Fruit fly (Drosophila melanogaster) whole organism, embryonic: Measurements from ENCODE around the gene GAPcenA.

Experiments used
- Adf1 ChIP-seq: fragments of 200-800 bp; sonication (Bioruptor generic); IDR thresholded peaks from 2 replicates; pipeline ENCODE4 v1.3.6; 2022; ENCODE audit warnings: missing biosample characterization, missing genetic modification characterization
- CG10366 ChIP-seq: fragments of 200-800 bp; sonication (Bioruptor generic); IDR thresholded peaks from 2 replicates; pipeline ENCODE4 v1.3.6; 2022; ENCODE audit warnings: missing biosample characterization, missing genetic modification characterization
- CG10431 ChIP-seq: fragments of 200-800 bp; sonication (Bioruptor generic); optimal IDR thresholded peaks from 3 replicates; lab custom pipeline; 2018; ENCODE audit warnings: missing biosample characterization, mild to moderate bottlenecking, missing genetic modification characterization
- CG10462 ChIP-seq: fragments of 200-800 bp; sonication (Bioruptor generic); optimal IDR thresholded peaks from 2 replicates; lab custom pipeline; 2016; ENCODE audit warnings: missing biosample characterization, missing genetic modification characterization
- CG10979 ChIP-seq: fragments of 200-800 bp; sonication (Bioruptor generic); optimal IDR thresholded peaks from 2 replicates; lab custom pipeline; 2018; ENCODE audit warnings: missing biosample characterization, mild to moderate bottlenecking, missing genetic modification characterization, moderate library complexity
- CG11085 ChIP-seq: fragments of 200-800 bp; sonication (Bioruptor generic); IDR thresholded peaks from 2 replicates; pipeline ENCODE4 v1.3.6; 2022; ENCODE audit warnings: missing biosample characterization, missing genetic modification characterization
- CG11247 ChIP-seq: fragments of 200-800 bp; sonication (Bioruptor generic); IDR thresholded peaks from 2 replicates; pipeline ENCODE4 v1.3.6; 2022; ENCODE audit warnings: missing biosample characterization, missing genetic modification characterization
- CG13296 ChIP-seq: fragments of 200-800 bp; sonication (Bioruptor generic); optimal IDR thresholded peaks from 3 replicates; lab custom pipeline; 2018; ENCODE audit warnings: missing biosample characterization, mild to moderate bottlenecking, missing genetic modification characterization
- CG13894 ChIP-seq: fragments of 200-800 bp; sonication (Bioruptor generic); optimal IDR thresholded peaks from 3 replicates; lab custom pipeline; 2018; ENCODE audit warnings: missing biosample characterization, mild to moderate bottlenecking, missing genetic modification characterization, moderate library complexity
- CG15073 ChIP-seq: fragments of 200-800 bp; sonication (Bioruptor generic); optimal IDR thresholded peaks from 2 replicates; lab custom pipeline; 2016; ENCODE audit warnings: missing biosample characterization, missing genetic modification characterization
- CG1602 ChIP-seq: fragments of 200-800 bp; sonication (Bioruptor generic); optimal IDR thresholded peaks from 3 replicates; lab custom pipeline; 2016; ENCODE audit warnings: missing biosample characterization, missing genetic modification characterization
- CG17359 ChIP-seq: fragments of 200-800 bp; sonication (Bioruptor generic); optimal IDR thresholded peaks from 3 replicates; lab custom pipeline; 2018; ENCODE audit warnings: missing biosample characterization, mild to moderate bottlenecking, missing genetic modification characterization, moderate library complexity
- CG18764 ChIP-seq: fragments of 200-800 bp; sonication (Bioruptor generic); optimal IDR thresholded peaks from 3 replicates; lab custom pipeline; 2016; ENCODE audit warnings: missing biosample characterization, missing genetic modification characterization
- CG2116 ChIP-seq: fragments of 200-800 bp; sonication (Bioruptor generic); optimal IDR thresholded peaks from 3 replicates; lab custom pipeline; 2018; ENCODE audit warnings: missing biosample characterization, mild to moderate bottlenecking, missing genetic modification characterization
- CG2875 ChIP-seq: fragments of 200-800 bp; sonication (Bioruptor generic); optimal IDR thresholded peaks from 2 replicates; lab custom pipeline; 2017; ENCODE audit warnings: missing biosample characterization, mild to moderate bottlenecking, missing genetic modification characterization, missing genetic modification reagents
- CG34224 ChIP-seq: fragments of 200-800 bp; sonication (Bioruptor generic); IDR thresholded peaks from 3 replicates; pipeline ENCODE4 v1.3.6; 2022; ENCODE audit warnings: missing biosample characterization, missing genetic modification characterization; ENCODE audit not compliant: partially characterized antibody
- CG3847 ChIP-seq: fragments of 200-800 bp; sonication (Bioruptor generic); IDR thresholded peaks from 2 replicates; pipeline ENCODE4 v1.3.6; 2022; ENCODE audit warnings: missing biosample characterization, missing genetic modification characterization
- CG4617 ChIP-seq: fragments of 200-800 bp; sonication (Bioruptor generic); optimal IDR thresholded peaks from 3 replicates; lab custom pipeline; 2016; ENCODE audit warnings: missing biosample characterization, missing genetic modification characterization, borderline replicate concordance
- CG5180 ChIP-seq: fragments of 200-800 bp; sonication (Bioruptor generic); optimal IDR thresholded peaks from 3 replicates; lab custom pipeline; 2017; ENCODE audit warnings: missing biosample characterization, missing genetic modification characterization, mild to moderate bottlenecking, moderate library complexity, missing genetic modification reagents
- CG6175 ChIP-seq: fragments of 200-800 bp; sonication (Bioruptor generic); IDR thresholded peaks from 3 replicates; pipeline ENCODE4 v1.3.6; 2022; ENCODE audit warnings: missing biosample characterization, missing genetic modification characterization
- CG6765 ChIP-seq: fragments of 200-800 bp; sonication (Bioruptor generic); optimal IDR thresholded peaks from 3 replicates; lab custom pipeline; 2017; ENCODE audit warnings: missing biosample characterization, mild to moderate bottlenecking, missing genetic modification characterization
- CG6791 ChIP-seq: fragments of 200-800 bp; sonication (Bioruptor generic); IDR thresholded peaks from 3 replicates; pipeline ENCODE4 v1.3.6; 2022; ENCODE audit warnings: missing biosample characterization, missing genetic modification characterization; ENCODE audit not compliant: partially characterized antibody
- CG8290 ChIP-seq, 3 experiments: fragments of 200-800 bp; sonication (Bioruptor generic); optimal IDR thresholded peaks; 2 replicates each; lab custom pipeline; 2016 to 2019; ENCODE audit warnings: missing biosample characterization in 3 of 3, missing genetic modification characterization in 3 of 3, mild to moderate bottlenecking in 2 of 3, moderate library complexity in 1 of 3
- CG9817 ChIP-seq: fragments of 200-800 bp; sonication (Bioruptor generic); optimal IDR thresholded peaks from 2 replicates; lab custom pipeline; 2018; ENCODE audit warnings: missing biosample characterization, mild to moderate bottlenecking, missing genetic modification characterization, moderate library complexity
- CrebB ChIP-seq: fragments of 200-800 bp; sonication (Bioruptor generic); optimal IDR thresholded peaks from 3 replicates; lab custom pipeline; 2018; ENCODE audit warnings: missing biosample characterization, mild to moderate bottlenecking, missing genetic modification characterization
- D19B ChIP-seq: fragments of 200-800 bp; sonication (Bioruptor generic); optimal IDR thresholded peaks from 2 replicates; lab custom pipeline; 2017; ENCODE audit warnings: missing biosample characterization, mild to moderate bottlenecking, missing genetic modification characterization
- Dref ChIP-seq: fragments of 200-800 bp; sonication (Bioruptor generic); IDR thresholded peaks from 2 replicates; pipeline ENCODE4 v1.3.6; 2022; ENCODE audit warnings: missing biosample characterization, missing genetic modification characterization
- HLHmδ ChIP-seq: fragments of 200-800 bp; sonication (Bioruptor generic); optimal IDR thresholded peaks from 2 replicates; lab custom pipeline; 2018; ENCODE audit warnings: missing biosample characterization, mild to moderate bottlenecking, missing genetic modification characterization, moderate library complexity
- MBD-R2 ChIP-seq: fragments of 200-800 bp; sonication (Bioruptor generic); IDR thresholded peaks from 2 replicates; pipeline ENCODE4 v1.3.6; 2022; ENCODE audit warnings: missing biosample characterization, missing genetic modification characterization
- NC2α ChIP-seq: fragments of 200-800 bp; sonication (Bioruptor generic); optimal IDR thresholded peaks from 2 replicates; lab custom pipeline; 2016; ENCODE audit warnings: missing biosample characterization, missing genetic modification characterization
- Trl ChIP-seq, 3 experiments: fragments of >200 bp in 2 of 3; fragments of 200-800 bp in 1 of 3; sonication (Bioruptor generic) in 1 of 3; optimal IDR thresholded peaks; 2 replicates in 1 of 3; 3 replicates in 2 of 3; lab custom pipeline; 2016 to 2017; ENCODE audit warnings: missing biosample characterization in 1 of 3, missing genetic modification characterization in 1 of 3
- ap ChIP-seq: fragments of 200-800 bp; sonication (Bioruptor generic); IDR thresholded peaks from 2 replicates; pipeline ENCODE4 v1.3.6; 2022; ENCODE audit warnings: missing biosample characterization, missing genetic modification characterization
- br ChIP-seq: fragments of >200 bp; optimal IDR thresholded peaks from 2 replicates; lab custom pipeline; 2017
- chinmo ChIP-seq: fragments of 200-800 bp; sonication (Bioruptor generic); IDR thresholded peaks from 4 replicates; pipeline ENCODE4 v1.3.6; 2022; ENCODE audit warnings: missing biosample characterization, missing genetic modification characterization; ENCODE audit not compliant: partially characterized antibody
- ci ChIP-seq: fragments of 200-800 bp; sonication (Bioruptor generic); IDR thresholded peaks from 3 replicates; pipeline ENCODE4 v1.3.6; 2022; ENCODE audit warnings: missing biosample characterization, missing genetic modification characterization
- corto ChIP-seq: fragments of 200-800 bp; sonication (Bioruptor generic); optimal IDR thresholded peaks from 2 replicates; lab custom pipeline; 2016; ENCODE audit warnings: missing biosample characterization, mild to moderate bottlenecking, missing genetic modification characterization, moderate library complexity
- crp ChIP-seq, 2 experiments: fragments of 200-800 bp; sonication (Bioruptor generic); optimal IDR thresholded peaks; 2 replicates in 1 of 2; 3 replicates in 1 of 2; lab custom pipeline; 2017; ENCODE audit warnings: missing biosample characterization in 2 of 2, missing genetic modification characterization in 2 of 2, mild to moderate bottlenecking in 1 of 2, moderate library complexity in 1 of 2
- cwo ChIP-seq: fragments of 200-800 bp; sonication (Bioruptor generic); optimal IDR thresholded peaks from 3 replicates; lab custom pipeline; 2017; ENCODE audit warnings: missing biosample characterization, missing genetic modification characterization, mild to moderate bottlenecking, moderate library complexity, missing genetic modification reagents
- dmrt99B ChIP-seq: fragments of 200-800 bp; sonication (Bioruptor generic); optimal IDR thresholded peaks from 2 replicates; lab custom pipeline; 2018; ENCODE audit warnings: missing biosample characterization, mild to moderate bottlenecking, missing genetic modification characterization, moderate library complexity
- ewg ChIP-seq: fragments of 200-800 bp; sonication (Bioruptor generic); optimal IDR thresholded peaks from 3 replicates; lab custom pipeline; 2017; ENCODE audit warnings: mild to moderate bottlenecking, missing biosample characterization, missing genetic modification reagents, missing genetic modification characterization
- fd102C ChIP-seq: fragments of 200-800 bp; sonication (Bioruptor generic); optimal IDR thresholded peaks from 2 replicates; lab custom pipeline; 2018; ENCODE audit warnings: missing biosample characterization, mild to moderate bottlenecking, missing genetic modification characterization, moderate library complexity
- fd96Cb ChIP-seq: fragments of 200-800 bp; sonication (Bioruptor generic); optimal IDR thresholded peaks from 2 replicates; lab custom pipeline; 2018; ENCODE audit warnings: missing biosample characterization, mild to moderate bottlenecking, missing genetic modification characterization, moderate library complexity
- grn ChIP-seq: fragments of 200-800 bp; sonication (Bioruptor generic); optimal IDR thresholded peaks from 3 replicates; lab custom pipeline; 2017; ENCODE audit warnings: missing biosample characterization, missing genetic modification characterization
- mld ChIP-seq: fragments of 200-800 bp; sonication (Bioruptor generic); IDR thresholded peaks from 3 replicates; pipeline ENCODE4 v1.3.6; 2022; ENCODE audit warnings: missing biosample characterization, missing genetic modification characterization; ENCODE audit not compliant: partially characterized antibody
- sc ChIP-seq, 3 experiments: fragments of >200 bp in 2 of 3; fragments of 200-800 bp in 1 of 3; sonication (Bioruptor generic) in 1 of 3; optimal IDR thresholded peaks; 2 replicates in 2 of 3; 3 replicates in 1 of 3; lab custom pipeline; 2017; ENCODE audit warnings: mild to moderate bottlenecking in 1 of 3, missing biosample characterization in 1 of 3, missing genetic modification characterization in 1 of 3, missing genetic modification reagents in 1 of 3
- sisA ChIP-seq: fragments of 200-800 bp; sonication (Bioruptor generic); IDR thresholded peaks from 2 replicates; pipeline ENCODE4 v1.3.6; 2022; ENCODE audit warnings: missing biosample characterization, missing genetic modification characterization
- stc ChIP-seq: fragments of 200-800 bp; sonication (Bioruptor generic); IDR thresholded peaks from 2 replicates; pipeline ENCODE4 v1.3.6; 2022; ENCODE audit warnings: missing biosample characterization, missing genetic modification characterization
- tll ChIP-seq, 2 experiments: fragments of 200-800 bp in 1 of 2; fragments of >200 bp in 1 of 2; sonication (Bioruptor generic) in 1 of 2; optimal IDR thresholded peaks; 2 replicates each; lab custom pipeline; 2017 to 2019; ENCODE audit warnings: missing biosample characterization in 2 of 2, missing genetic modification characterization in 2 of 2, mild to moderate bottlenecking in 1 of 2, moderate library complexity in 1 of 2
- zfh1 ChIP-seq: fragments of 200-800 bp; sonication (Bioruptor generic); IDR thresholded peaks from 3 replicates; pipeline ENCODE4 v1.3.6; 2022; ENCODE audit warnings: missing biosample characterization, missing genetic modification characterization

Gene GAPcenA

dm6 chr3L:8379161-8379560 lies 32.8 kb downstream of the GAPcenA start (continued):
- peak; percentile 39 for TF ChIP-seq CG2875 (GFP tag; lab: Kevin White, UChicago)
- no peak for TF ChIP-seq CG6791 (GFP tag; lab: Robert Waterston, UW)
- no peak for TF ChIP-seq CG18764
- no peak for TF ChIP-seq CrebB (tag; lab: Kevin White, UChicago)
- TF ChIP-seq grn (GFP tag; lab: Kevin White, UChicago), result no peak
- TF ChIP-seq CG4617 (GFP tag; lab: Kevin White, UChicago), result no peak
- TF ChIP-seq ewg (GFP tag; lab: Kevin White, UChicago), result no peak
- peak; percentile 9 for TF ChIP-seq CG10431 (GFP tag; lab: Kevin White, UChicago)
- TF ChIP-seq CG11247 (GFP tag; lab: Robert Waterston, UW), result no peak
- TF ChIP-seq CG13894, result no peak
- no peak for TF ChIP-seq CG10979 (tag; lab: Kevin White, UChicago)
- no peak for TF ChIP-seq CG5180
- TF ChIP-seq cwo (GFP tag; lab: Kevin White, UChicago), result no peak
- TF ChIP-seq Dref, result no peak
- no peak for TF ChIP-seq CG9817
- TF ChIP-seq fd102C, result no peak
- TF ChIP-seq Trl (optimal IDR thresholded peaks at IDR 0.05; lab: Kevin White, UChicago), result no peak
- no peak for TF ChIP-seq Trl (GFP tag; optimal IDR thresholded peaks at IDR 0.05; lab: Kevin White, UChicago)
- TF ChIP-seq CG8290 (GFP tag; optimal IDR thresholded peaks at IDR 0.05; lab: Kevin White, UChicago), result no peak
- no peak for TF ChIP-seq CG8290 (tag; optimal IDR thresholded peaks at IDR 0.05; lab: Kevin White, UChicago)
- TF ChIP-seq tll (GFP tag; optimal IDR thresholded peaks at IDR 0.05; lab: Kevin White, UChicago), result no peak
- TF ChIP-seq mld, result no peak
- no peak for TF ChIP-seq MBD-R2
- TF ChIP-seq CG10366 (GFP tag; lab: Robert Waterston, UW), result no peak
- TF ChIP-seq CG11085, result no peak
- no peak for TF ChIP-seq dmrt99B (tag; lab: Kevin White, UChicago)
- peak; percentile 4 for TF ChIP-seq CG17359 (tag; lab: Kevin White, UChicago)
- TF ChIP-seq sisA (GFP tag; lab: Robert Waterston, UW), result no peak
- TF ChIP-seq CG2116 (GFP tag; lab: Kevin White, UChicago), result no peak
- TF ChIP-seq CG6765 (GFP tag; lab: Kevin White, UChicago), result no peak
- no peak for TF ChIP-seq CG6175 (GFP tag; lab: Robert Waterston, UW)
- no peak for TF ChIP-seq fd96Cb
- no peak for TF ChIP-seq CG15073
- no peak for TF ChIP-seq CG3847 (GFP tag; lab: Robert Waterston, UW)
- no peak for TF ChIP-seq CG13296
- no peak for TF ChIP-seq Adf1
- TF ChIP-seq corto (GFP tag; lab: Kevin White, UChicago), result no peak
- TF ChIP-seq crp (GFP tag; optimal IDR thresholded peaks at IDR 0.05; lab: Kevin White, UChicago), result no peak
- TF ChIP-seq CG1602, result no peak
- peak; percentile 50; the same call in 2 of the 3 replicates for TF ChIP-seq ci
- no peak for TF ChIP-seq CG34224 (GFP tag; lab: Robert Waterston, UW)
- no peak for TF ChIP-seq NC2α (GFP tag; lab: Kevin White, UChicago)
- TF ChIP-seq D19B, result no peak
- TF ChIP-seq CG10462 (GFP tag; lab: Kevin White, UChicago), result no peak
- TF ChIP-seq br (lab: Kevin White, UChicago), result no peak
- no peak for TF ChIP-seq chinmo (GFP tag; lab: Robert Waterston, UW)
- 0 out of 3 replicates have a peak, but pooled peaks have one; percentile 24 for TF ChIP-seq zfh1 (GFP tag; lab: Robert Waterston, UW)
- no peak for TF ChIP-seq sc (optimal IDR thresholded peaks at IDR 0.05; lab: Kevin White, UChicago)
- TF ChIP-seq sc (GFP tag; optimal IDR thresholded peaks at IDR 0.05; lab: Kevin White, UChicago), result no peak
- TF ChIP-seq ap (GFP tag; lab: Robert Waterston, UW), result no peak
- peak; percentile 55 for TF ChIP-seq HLHmδ
- TF ChIP-seq stc, result no peak
